Worm (Caenorhabditis elegans): ENCODE results near the gene E02C12.19.

ce11 chrV:9375378-9375777 lies 939 bp downstream of the E02C12.19 start, which contains the start of gene E02C12.9:
- no peak for TF ChIP-seq lin-13 (GFP tag; optimal IDR thresholded peaks at IDR 0.05)
- TF ChIP-seq lin-38 (GFP tag; IDR thresholded peaks at IDR 0.05): no peak
- TF ChIP-seq gei-8 (GFP tag; optimal IDR thresholded peaks at IDR 0.05): no peak
- TF ChIP-seq fkh-10 (GFP tag; optimal IDR thresholded peaks at IDR 0.05): no peak
- TF ChIP-seq ztf-11 (tag; optimal IDR thresholded peaks at IDR 0.05): no peak
- no peak for TF ChIP-seq nhr-25 (tag; optimal IDR thresholded peaks at IDR 0.05; ENCODE audit: borderline replicate concordance, insufficient read depth)
- no peak for TF ChIP-seq F37D6.2 (tag; optimal IDR thresholded peaks at IDR 0.05)
- TF ChIP-seq fos-1 (tag; optimal IDR thresholded peaks at IDR 0.05): no peak
- no peak for TF ChIP-seq sdz-12 (GFP tag; optimal IDR thresholded peaks at IDR 0.05)
- TF ChIP-seq unc-130 (GFP tag; optimal IDR thresholded peaks at IDR 0.05): no peak
- TF ChIP-seq ceh-82 (tag; optimal IDR thresholded peaks at IDR 0.05): no peak

All from whole organism, L4 larva.